Fruit fly (Drosophila melanogaster) whole organism, embryonic: ENCODE data around the gene Sirup.
"Not testable (repeated sequence)": the region's sequence is repeated elsewhere in the genome, so short reads cannot be mapped to it uniquely, and the experiment has no call there.

Experiments used
- Blimp-1 ChIP-seq: fragments of 200-800 bp; sonication (Bioruptor generic); optimal IDR thresholded peaks from 3 replicates; lab custom pipeline; 2018; ENCODE audit warnings: missing biosample characterization, missing genetic modification characterization, mild to moderate bottlenecking, moderate library complexity, missing genetic modification reagents
- Bteb2 ChIP-seq: fragments of 200-800 bp; sonication (Bioruptor generic); optimal IDR thresholded peaks from 2 replicates; lab custom pipeline; 2016; ENCODE audit warnings: missing biosample characterization, missing genetic modification characterization
- CG11398 ChIP-seq: fragments of 200-800 bp; sonication (Bioruptor generic); optimal IDR thresholded peaks from 2 replicates; lab custom pipeline; 2016; ENCODE audit warnings: missing biosample characterization, missing genetic modification characterization
- CG12071 ChIP-seq: fragments of 200-800 bp; sonication (Bioruptor generic); optimal IDR thresholded peaks from 3 replicates; lab custom pipeline; 2018; ENCODE audit warnings: missing biosample characterization, mild to moderate bottlenecking, missing genetic modification characterization
- CG1647 ChIP-seq: fragments of 200-800 bp; sonication (Bioruptor generic); optimal IDR thresholded peaks from 3 replicates; lab custom pipeline; 2016; ENCODE audit warnings: missing biosample characterization, missing genetic modification characterization
- CG18262 ChIP-seq: fragments of 200-800 bp; optimal IDR thresholded peaks from 3 replicates; lab custom pipeline; 2019; ENCODE audit warnings: missing biosample characterization, mild to moderate bottlenecking, missing genetic modification characterization, moderate library complexity
- CG3163 ChIP-seq: fragments of 200-800 bp; sonication (Bioruptor generic); optimal IDR thresholded peaks from 3 replicates; lab custom pipeline; 2016; ENCODE audit warnings: missing biosample characterization, missing genetic modification characterization
- CG33557 ChIP-seq: fragments of 200-800 bp; sonication (Bioruptor generic); optimal IDR thresholded peaks from 2 replicates; lab custom pipeline; 2019; ENCODE audit warnings: missing biosample characterization, mild to moderate bottlenecking, missing genetic modification characterization, moderate library complexity
- CG8765 ChIP-seq: fragments of 200-800 bp; sonication (Bioruptor generic); IDR thresholded peaks from 2 replicates; pipeline ENCODE4 v1.3.6; 2022; ENCODE audit warnings: missing biosample characterization, missing genetic modification characterization
- CG8924 ChIP-seq: fragments of 200-800 bp; optimal IDR thresholded peaks from 3 replicates; lab custom pipeline; 2019; ENCODE audit warnings: missing biosample characterization, mild to moderate bottlenecking, missing genetic modification characterization, moderate library complexity
- CHES-1-like ChIP-seq: fragments of 200-800 bp; sonication (Bioruptor generic); optimal IDR thresholded peaks from 2 replicates; lab custom pipeline; 2016; ENCODE audit warnings: missing biosample characterization, missing genetic modification characterization
- CTCF ChIP-seq: fragments of 200-800 bp; sonication (Bioruptor generic); optimal IDR thresholded peaks from 2 replicates; lab custom pipeline; 2017; ENCODE audit warnings: missing biosample characterization, mild to moderate bottlenecking, missing genetic modification characterization, moderate library complexity
- Dbx ChIP-seq: fragments of 200-800 bp; sonication (Bioruptor generic); IDR thresholded peaks from 3 replicates; pipeline ENCODE4 v1.3.6; 2022; ENCODE audit warnings: missing biosample characterization, missing genetic modification characterization
- E2f2 ChIP-seq: fragments of 200-800 bp; sonication (Bioruptor generic); IDR thresholded peaks from 2 replicates; pipeline ENCODE4 v1.3.6; 2022; ENCODE audit warnings: missing biosample characterization, missing genetic modification characterization
- GATAe ChIP-seq: fragments of 200-800 bp; sonication (Bioruptor generic); conservative IDR thresholded peaks from 2 replicates; pipeline ENCODE4 v1.3.6; 2022; ENCODE audit warnings: missing biosample characterization, missing genetic modification characterization
- Mad ChIP-seq: fragments of 200-800 bp; sonication (Bioruptor generic); optimal IDR thresholded peaks from 2 replicates; lab custom pipeline; 2016; ENCODE audit warnings: missing biosample characterization, missing genetic modification characterization
- Nf-YC ChIP-seq: fragments of 200-800 bp; optimal IDR thresholded peaks from 3 replicates; lab custom pipeline; 2019; ENCODE audit warnings: missing biosample characterization, mild to moderate bottlenecking, missing genetic modification characterization, moderate library complexity
- NfI ChIP-seq: fragments of 200-800 bp; sonication (Bioruptor generic); optimal IDR thresholded peaks from 3 replicates; lab custom pipeline; 2018; ENCODE audit warnings: missing biosample characterization, mild to moderate bottlenecking, missing genetic modification characterization, moderate library complexity
- Optix ChIP-seq: fragments of 200-800 bp; sonication (Bioruptor generic); IDR thresholded peaks from 3 replicates; pipeline ENCODE4 v1.3.6; 2022; ENCODE audit warnings: missing biosample characterization, missing genetic modification characterization
- Sry-β ChIP-seq: fragments of 200-800 bp; sonication (Bioruptor generic); optimal IDR thresholded peaks from 2 replicates; lab custom pipeline; 2018; ENCODE audit warnings: missing biosample characterization, mild to moderate bottlenecking, missing genetic modification characterization, moderate library complexity
- bsh ChIP-seq, 2 experiments: fragments of 200-800 bp; sonication (Bioruptor generic); optimal IDR thresholded peaks; 2 replicates each; lab custom pipeline; 2017 to 2018; ENCODE audit warnings: mild to moderate bottlenecking in 2 of 2, missing biosample characterization in 2 of 2, missing genetic modification characterization in 2 of 2, moderate library complexity in 1 of 2
- crp ChIP-seq, 2 experiments: fragments of 200-800 bp; sonication (Bioruptor generic); optimal IDR thresholded peaks; 2 replicates in 1 of 2; 3 replicates in 1 of 2; lab custom pipeline; 2017; ENCODE audit warnings: missing biosample characterization in 2 of 2, missing genetic modification characterization in 2 of 2, mild to moderate bottlenecking in 1 of 2, moderate library complexity in 1 of 2
- cwo ChIP-seq: fragments of 200-800 bp; sonication (Bioruptor generic); optimal IDR thresholded peaks from 3 replicates; lab custom pipeline; 2017; ENCODE audit warnings: missing biosample characterization, missing genetic modification characterization, mild to moderate bottlenecking, moderate library complexity, missing genetic modification reagents
- disco-r ChIP-seq: fragments of 200-800 bp; sonication (Bioruptor generic); optimal IDR thresholded peaks from 2 replicates; lab custom pipeline; 2016; ENCODE audit warnings: missing biosample characterization, missing genetic modification characterization
- dpn ChIP-seq, 2 experiments: fragments of 200-800 bp; sonication (Bioruptor generic); optimal IDR thresholded peaks; 3 replicates each; lab custom pipeline; 2016; ENCODE audit warnings: missing biosample characterization in 2 of 2, missing genetic modification characterization in 2 of 2
- eve ChIP-seq, 2 experiments: fragments of >200 bp; optimal IDR thresholded peaks; 2 replicates each; lab custom pipeline; 2017; ENCODE audit warnings: missing biosample characterization in 2 of 2, missing genetic modification characterization in 2 of 2
- ftz-f1 ChIP-seq: fragments of 200-800 bp; sonication (Bioruptor generic); optimal IDR thresholded peaks from 2 replicates; lab custom pipeline; 2016; ENCODE audit warnings: missing biosample characterization, missing genetic modification characterization
- gem ChIP-seq: fragments of 200-800 bp; sonication (Bioruptor generic); optimal IDR thresholded peaks from 2 replicates; lab custom pipeline; 2019; ENCODE audit warnings: missing biosample characterization, mild to moderate bottlenecking, missing genetic modification characterization, moderate library complexity
- gfzf ChIP-seq: fragments of 200-800 bp; sonication (Bioruptor generic); optimal IDR thresholded peaks from 2 replicates; lab custom pipeline; 2016; ENCODE audit warnings: missing biosample characterization, mild to moderate bottlenecking, missing genetic modification characterization, moderate library complexity
- hkb ChIP-seq, 2 experiments: fragments of 200-800 bp in 1 of 2; fragments of >200 bp in 1 of 2; sonication (Bioruptor generic) in 1 of 2; IDR thresholded peaks in 1 of 2; optimal IDR thresholded peaks in 1 of 2; 2 replicates each; pipeline versions ENCODE4 v1.3.6 to Lab custom; 2017 to 2022; ENCODE audit warnings: missing biosample characterization in 1 of 2, missing genetic modification characterization in 1 of 2
- knrl ChIP-seq: fragments of 200-800 bp; sonication (Bioruptor generic); IDR thresholded peaks from 3 replicates; pipeline ENCODE4 v1.3.6; 2022; ENCODE audit warnings: missing biosample characterization, missing genetic modification characterization; ENCODE audit not compliant: partially characterized antibody
- onecut ChIP-seq: fragments of 200-800 bp; sonication (Bioruptor generic); IDR thresholded peaks from 2 replicates; pipeline ENCODE4 v1.3.6; 2022; ENCODE audit warnings: missing biosample characterization, missing genetic modification characterization
- pan ChIP-seq, 4 experiments: fragments of >200 bp in 3 of 4; fragments of 200-800 bp in 1 of 4; sonication (Bioruptor generic) in 1 of 4; optimal IDR thresholded peaks in 3 of 4; IDR thresholded peaks in 1 of 4; 2 replicates each; pipeline versions ENCODE4 v1.3.6 to Lab custom; 2017 to 2022; ENCODE audit warnings: missing biosample characterization in 2 of 4, missing genetic modification characterization in 2 of 4, mixed read lengths in 1 of 4
- pnt ChIP-seq: fragments of 200-800 bp; sonication (Bioruptor generic); optimal IDR thresholded peaks from 3 replicates; lab custom pipeline; 2016; ENCODE audit warnings: missing biosample characterization, missing genetic modification characterization
- prd ChIP-seq, 3 experiments: fragments of >200 bp in 2 of 3; fragments of 200-800 bp in 1 of 3; sonication (Bioruptor generic) in 1 of 3; optimal IDR thresholded peaks in 2 of 3; IDR thresholded peaks in 1 of 3; 2 replicates in 2 of 3; 3 replicates in 1 of 3; pipeline versions ENCODE4 v1.3.6 to Lab custom; 2017 to 2022; ENCODE audit warnings: missing biosample characterization in 1 of 3, missing genetic modification characterization in 1 of 3
- schlank ChIP-seq: fragments of 200-800 bp; sonication (Bioruptor generic); optimal IDR thresholded peaks from 2 replicates; lab custom pipeline; 2018; ENCODE audit warnings: missing biosample characterization, mild to moderate bottlenecking, missing genetic modification characterization
- sd ChIP-seq: fragments of 200-800 bp; sonication (Bioruptor generic); optimal IDR thresholded peaks from 3 replicates; lab custom pipeline; 2018; ENCODE audit warnings: missing biosample characterization, mild to moderate bottlenecking, missing genetic modification characterization, moderate library complexity
- sima ChIP-seq: fragments of 200-800 bp; sonication (Bioruptor generic); optimal IDR thresholded peaks from 2 replicates; lab custom pipeline; 2016; ENCODE audit warnings: missing biosample characterization, missing genetic modification characterization
- sna ChIP-seq: fragments of 200-800 bp; sonication (Bioruptor generic); IDR thresholded peaks from 2 replicates; pipeline ENCODE4 v1.3.6; 2022; ENCODE audit warnings: missing biosample characterization, missing genetic modification characterization; ENCODE audit not compliant: partially characterized antibody
- stc ChIP-seq: fragments of 200-800 bp; sonication (Bioruptor generic); IDR thresholded peaks from 2 replicates; pipeline ENCODE4 v1.3.6; 2022; ENCODE audit warnings: missing biosample characterization, missing genetic modification characterization
- stwl ChIP-seq: fragments of 200-800 bp; sonication (Bioruptor generic); optimal IDR thresholded peaks from 3 replicates; lab custom pipeline; 2018; ENCODE audit warnings: missing biosample characterization, mild to moderate bottlenecking, missing genetic modification characterization, moderate library complexity
- toy ChIP-seq: fragments of 200-800 bp; sonication (Bioruptor generic); IDR thresholded peaks from 2 replicates; pipeline ENCODE4 v1.3.6; 2022; ENCODE audit warnings: missing biosample characterization, missing genetic modification characterization
- trem ChIP-seq: fragments of 200-800 bp; optimal IDR thresholded peaks from 3 replicates; lab custom pipeline; 2019; ENCODE audit warnings: missing biosample characterization, mild to moderate bottlenecking, missing genetic modification characterization, moderate library complexity

Gene Sirup

dm6 chr2L:7976738-7977137, 21.9 kb upstream of the Sirup start (continued):
- peak; percentile 82 for TF ChIP-seq ftz-f1 (GFP tag; lab: Kevin White, UChicago)

dm6 chr2L:7983646-7984045, 15.0 kb upstream of the Sirup start, which contains the start of gene CG7231:
Gene CG7231, plus strand, starts transcription at chr2L:7983946.
- TF ChIP-seq CG8765; prd (optimal IDR thresholded peaks at IDR 0.05; lab: Kevin White, UChicago); prd (GFP tag; IDR thresholded peaks at IDR 0.05; lab: Robert Waterston, UW); crp (GFP tag; optimal IDR thresholded peaks at IDR 0.05; lab: Kevin White, UChicago): not testable (repeated sequence)

- no peak for TF ChIP-seq CG18262
- peak; percentile 100 for TF ChIP-seq CG3163
- TF ChIP-seq onecut = peak; percentile 17; the same call in 1 of the 2 replicates
- no peak for TF ChIP-seq CG1647 (GFP tag; lab: Kevin White, UChicago)
- no peak for TF ChIP-seq pan (optimal IDR thresholded peaks at IDR 0.05; lab: Kevin White, UChicago)
- TF ChIP-seq pan (GFP tag; optimal IDR thresholded peaks at IDR 0.05 in 1 of 2, IDR thresholded peaks at IDR 0.05 in 1 of 2) = no peak
- TF ChIP-seq E2f2 (GFP tag; lab: Robert Waterston, UW) = peak; percentile 31; the same call in 1 of the 2 replicates
- no peak for TF ChIP-seq dpn (GFP tag; optimal IDR thresholded peaks at IDR 0.05; lab: Kevin White, UChicago)
- TF ChIP-seq CG33557 (GFP tag; lab: Kevin White, UChicago) = no peak
- TF ChIP-seq Optix (GFP tag; lab: Robert Waterston, UW) = no peak
- peak; percentile 3 for TF ChIP-seq Blimp-1 (GFP tag; lab: Kevin White, UChicago)
- TF ChIP-seq bsh (GFP tag; optimal IDR thresholded peaks at IDR 0.05; lab: Kevin White, UChicago) = no peak
- TF ChIP-seq Dbx = peak; percentile 35; the same call in 2 of the 3 replicates
- peak; percentile 64 for TF ChIP-seq stwl (tag; lab: Kevin White, UChicago)
- peak; percentile 87 for TF ChIP-seq cwo
- TF ChIP-seq Sry-β (GFP tag; lab: Kevin White, UChicago) = no peak
- TF ChIP-seq CTCF (GFP tag; lab: Kevin White, UChicago) = peak; percentile 64
- no peak; the same call in 1 of the 2 replicates for TF ChIP-seq stc
- no peak for TF ChIP-seq gem (tag; lab: Kevin White, UChicago)
- no peak for TF ChIP-seq hkb (optimal IDR thresholded peaks at IDR 0.05; lab: Kevin White, UChicago)
- 0 out of 2 replicates have a peak, but pooled peaks have one; percentile 20 for TF ChIP-seq hkb (GFP tag; IDR thresholded peaks at IDR 0.05; lab: Robert Waterston, UW)
- TF ChIP-seq sd (tag; lab: Kevin White, UChicago) = peak; percentile 15
- TF ChIP-seq pnt (GFP tag; lab: Kevin White, UChicago) = no peak
- 0 out of 2 replicates have a peak, but pooled peaks have one; percentile 46 for TF ChIP-seq sna (GFP tag; lab: Robert Waterston, UW)
- TF ChIP-seq Mad (GFP tag; lab: Kevin White, UChicago) = peak; percentile 22
- peak; percentile 96 for TF ChIP-seq gfzf
- TF ChIP-seq Nf-YC (tag; lab: Kevin White, UChicago) = peak; percentile 13
- TF ChIP-seq disco-r (GFP tag; lab: Kevin White, UChicago) = no peak
- TF ChIP-seq eve (GFP tag; optimal IDR thresholded peaks at IDR 0.05; lab: Kevin White, UChicago) = peak in 1 of 2 experiments; percentile 43
- TF ChIP-seq trem (tag; lab: Kevin White, UChicago) = peak; percentile 43
- no peak for TF ChIP-seq sima (GFP tag; lab: Kevin White, UChicago)
- TF ChIP-seq CG11398 = no peak
- TF ChIP-seq CG12071 (GFP tag; lab: Kevin White, UChicago) = no peak
- no peak for TF ChIP-seq CHES-1-like (GFP tag; lab: Kevin White, UChicago)
- no peak for TF ChIP-seq toy (GFP tag; lab: Robert Waterston, UW)
- TF ChIP-seq NfI = peak; percentile 20
- no peak for TF ChIP-seq schlank (tag; lab: Kevin White, UChicago)
- 0 out of 3 replicates have a peak, but pooled peaks have one; percentile 7 for TF ChIP-seq knrl (GFP tag; lab: Robert Waterston, UW)
- no peak for TF ChIP-seq Bteb2 (GFP tag; lab: Kevin White, UChicago)
- peak; percentile 25 for TF ChIP-seq CG8924 (tag; lab: Kevin White, UChicago)
- TF ChIP-seq GATAe (GFP tag; lab: Robert Waterston, UW) = no peak
These were observed 14.4 kb upstream of the Sirup start, which contains the start of gene Snoo for dm6 chr2L:7984059-7984800. Gene Snoo, minus strand, starts transcription at chr2L:7984196.
